Fruit fly (Drosophila melanogaster): ENCODE data around the gene Hus1-like.

dm6 chr3R:4784622-4785021 is 27.3 kb downstream of the Hus1-like start, which contains the start of gene Ccdc39:
- TF ChIP-seq CG8159 (tag; optimal IDR thresholded peaks at IDR 0.05) (no peak), Pif1A (GFP tag; optimal IDR thresholded peaks at IDR 0.05) (no peak), Snoo (tag; optimal IDR thresholded peaks at IDR 0.05) (no peak), Pif1B (GFP tag; optimal IDR thresholded peaks at IDR 0.05) (no peak), CG13204 (GFP tag; optimal IDR thresholded peaks at IDR 0.05) (no peak), rn (GFP tag; IDR thresholded peaks at IDR 0.05) (no peak), Ets98B (GFP tag; IDR thresholded peaks at IDR 0.05) (no peak)

Measured in whole organism, pupa.